Worm (Caenorhabditis elegans) whole organism, late embryonic: ENCODE measurements around the gene ZK380.4.

Source experiments
- F13H6.1 ChIP-seq: sonication (generic microtip); optimal IDR thresholded peaks from 2 replicates; lab custom pipeline; 2016; ENCODE audit warnings: missing genetic modification characterization, missing compliant biosample characterization
- K02D7.2 ChIP-seq: sonication (generic microtip); optimal IDR thresholded peaks from 2 replicates; lab custom pipeline; 2017; ENCODE audit warnings: mild to moderate bottlenecking, missing genetic modification characterization, missing compliant biosample characterization
- K09A11.1 ChIP-seq: sonication (generic microtip); optimal IDR thresholded peaks from 2 replicates; lab custom pipeline; 2017; ENCODE audit warnings: antibody characterized with exemption, mild to moderate bottlenecking, missing genetic modification characterization, missing compliant biosample characterization; ENCODE audit not compliant: insufficient read depth
- Y22D7AL.16 ChIP-seq: sonication (generic microtip); optimal IDR thresholded peaks from 2 replicates; lab custom pipeline; 2016; ENCODE audit warnings: missing genetic modification characterization, missing compliant biosample characterization
- ceh-14 ChIP-seq: sonication (generic microtip); optimal IDR thresholded peaks from 2 replicates; lab custom pipeline; 2016; ENCODE audit warnings: missing genotype, missing genetic modification characterization, missing compliant biosample characterization
- ceh-2 ChIP-seq: sonication (generic microtip); optimal IDR thresholded peaks from 2 replicates; lab custom pipeline; 2016; ENCODE audit warnings: missing genotype, missing genetic modification characterization, missing compliant biosample characterization
- ceh-24 ChIP-seq: sonication (generic microtip); optimal IDR thresholded peaks from 2 replicates; lab custom pipeline; 2016; ENCODE audit warnings: mild to moderate bottlenecking, missing genetic modification characterization, missing compliant biosample characterization
- ceh-31 ChIP-seq: sonication (generic microtip); optimal IDR thresholded peaks from 2 replicates; lab custom pipeline; 2016; ENCODE audit warnings: missing genetic modification characterization, missing compliant biosample characterization
- che-1 ChIP-seq: sonication (generic microtip); optimal IDR thresholded peaks from 2 replicates; lab custom pipeline; 2016; ENCODE audit warnings: mild to moderate bottlenecking, missing genetic modification characterization, missing compliant biosample characterization
- dve-1 ChIP-seq: sonication (generic microtip); optimal IDR thresholded peaks from 2 replicates; lab custom pipeline; 2017; ENCODE audit warnings: antibody characterized with exemption, mild to moderate bottlenecking, missing genetic modification characterization, missing compliant biosample characterization
- ets-4 ChIP-seq: sonication (generic microtip); optimal IDR thresholded peaks from 2 replicates; lab custom pipeline; 2016; ENCODE audit warnings: missing genetic modification characterization, missing compliant biosample characterization
- fax-1 ChIP-seq: sonication (generic microtip); optimal IDR thresholded peaks from 2 replicates; lab custom pipeline; 2016; ENCODE audit warnings: missing genotype, missing genetic modification characterization, missing compliant biosample characterization
- fkh-10 ChIP-seq: fragments of 150-350 bp; optimal IDR thresholded peaks from 2 replicates; lab custom pipeline; 2014; ENCODE audit warnings: missing biosample characterization, missing genetic modification reagents, missing genetic modification characterization
- fkh-6 ChIP-seq: sonication (generic microtip); optimal IDR thresholded peaks from 2 replicates; lab custom pipeline; 2016; ENCODE audit warnings: missing genetic modification characterization, missing compliant biosample characterization
- hlh-15 ChIP-seq: sonication (generic microtip); optimal IDR thresholded peaks from 2 replicates; lab custom pipeline; 2016; ENCODE audit warnings: missing genetic modification characterization, missing compliant biosample characterization
- hlh-6 ChIP-seq: sonication (generic microtip); optimal IDR thresholded peaks from 2 replicates; lab custom pipeline; 2016; ENCODE audit warnings: missing genotype, missing genetic modification characterization, missing compliant biosample characterization
- pag-3 ChIP-seq: sonication (generic microtip); optimal IDR thresholded peaks from 2 replicates; lab custom pipeline; 2016; ENCODE audit warnings: missing compliant biosample characterization, missing genetic modification characterization, borderline replicate concordance
- pax-1 ChIP-seq: fragments of 150-350 bp; optimal IDR thresholded peaks from 2 replicates; lab custom pipeline; 2014; ENCODE audit warnings: missing biosample characterization, missing genetic modification characterization
- rnt-1 ChIP-seq: sonication (generic microtip); optimal IDR thresholded peaks from 2 replicates; lab custom pipeline; 2016; ENCODE audit warnings: missing genetic modification characterization, missing compliant biosample characterization
- sdc-2 ChIP-seq: sonication (generic microtip); optimal IDR thresholded peaks from 2 replicates; lab custom pipeline; 2016; ENCODE audit warnings: missing genotype, missing genetic modification characterization, missing compliant biosample characterization
- sox-2 ChIP-seq: fragments of 200-800 bp; sonication (Bioruptor generic); IDR thresholded peaks from 2 replicates; pipeline ENCODE4 v1.3.6; 2022; ENCODE audit warnings: missing genetic modification reagents, missing genetic modification characterization, missing compliant biosample characterization
- sox-4 ChIP-seq: sonication (generic microtip); optimal IDR thresholded peaks from 2 replicates; lab custom pipeline; 2017; ENCODE audit warnings: mild to moderate bottlenecking, missing genetic modification characterization, inconsistent platforms, missing compliant biosample characterization
- unc-42 ChIP-seq: sonication (generic microtip); optimal IDR thresholded peaks from 2 replicates; lab custom pipeline; 2016; ENCODE audit warnings: missing genotype, missing genetic modification characterization, missing compliant biosample characterization

The ZK380.4 gene

DNA sequence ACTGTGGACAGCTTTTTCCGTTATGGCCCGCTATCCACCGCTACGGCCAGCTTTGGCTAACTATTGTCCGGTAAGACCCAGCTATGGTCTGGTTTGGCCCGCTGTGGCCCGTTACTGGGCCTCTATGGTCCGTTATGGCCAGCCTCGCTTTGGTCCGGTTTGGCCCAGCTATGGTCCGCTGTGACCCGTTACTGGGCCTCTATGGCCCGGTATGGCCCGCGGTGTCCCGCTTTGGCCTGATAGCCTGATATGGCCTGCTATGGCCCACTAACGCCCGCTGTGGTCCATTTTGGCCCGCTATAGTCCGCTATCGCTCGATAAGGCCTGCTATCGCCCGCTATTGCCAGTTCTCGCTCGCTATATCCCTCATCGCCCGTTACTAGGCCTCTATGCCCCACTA lies 49.2 kb downstream of the ZK380.4 start:
- TF ChIP-seq che-1 (tag; lab: Kevin White, UChicago) (no peak), fkh-10 (GFP tag; lab: Kevin White, UChicago) (no peak), pax-1 (tag; lab: Kevin White, UChicago) (no peak), fax-1 (no peak), sox-2 (no peak), dve-1 (no peak), hlh-15 (tag; lab: Kevin White, UChicago) (no peak), rnt-1 (tag; lab: Kevin White, UChicago) (no peak), fkh-6 (tag; lab: Kevin White, UChicago) (no peak), K02D7.2 (peak; percentile 8), hlh-6 (tag; lab: Kevin White, UChicago) (peak; percentile 57), sox-4 (tag; lab: Kevin White, UChicago) (no peak), ceh-31 (tag; lab: Kevin White, UChicago) (no peak), K09A11.1 (tag; lab: Kevin White, UChicago) (no peak), F13H6.1 (tag; lab: Kevin White, UChicago) (no peak), pag-3 (no peak)
- TF ChIP-seq, all 69 proteins: peak for 2

DNA sequence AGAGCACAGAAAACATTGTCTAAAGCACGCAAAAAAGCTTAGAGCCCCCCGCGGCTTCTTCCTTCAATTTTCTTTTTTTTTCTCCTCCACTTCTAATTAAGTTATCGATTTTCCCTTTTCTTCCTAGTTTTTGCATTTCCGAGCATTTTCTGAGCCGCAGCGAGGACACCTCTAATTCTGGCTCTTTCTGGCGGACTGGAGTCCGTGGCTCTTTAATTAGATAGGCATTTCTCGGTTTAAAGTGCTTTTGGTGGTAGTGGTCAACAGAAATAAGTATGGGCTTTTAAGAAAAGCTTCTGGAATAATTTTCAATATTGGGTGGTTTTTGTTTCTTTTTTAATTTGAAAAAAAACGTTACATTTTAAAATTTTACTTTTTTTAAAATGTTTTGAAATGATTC lies 50.2 kb downstream of the ZK380.4 start:
- TF ChIP-seq ceh-14 (tag; lab: Kevin White, UChicago) (peak; percentile 15), pag-3 (no peak), sdc-2 (tag; lab: Kevin White, UChicago) (no peak), ceh-24 (tag; lab: Kevin White, UChicago) (no peak), pax-1 (tag; lab: Kevin White, UChicago) (no peak), Y22D7AL.16 (tag; lab: Kevin White, UChicago) (no peak), ceh-31 (tag; lab: Kevin White, UChicago) (peak; percentile 40), ceh-2 (tag; lab: Kevin White, UChicago) (no peak), unc-42 (tag; lab: Kevin White, UChicago) (peak; percentile 68), ets-4 (no peak)
